Worm (Caenorhabditis elegans) whole organism, young adult: ENCODE data around the gene snfc-5.
A peak's percentile ranks its signal among the peaks of the same experiment; 100 is the strongest.
"Not testable (repeated sequence)": the region's sequence is repeated elsewhere in the genome, so short reads cannot be mapped to it uniquely, and the experiment has no call there.

ENCODE experiments used
- B0261.1 ChIP-seq: sonication (generic microtip); optimal IDR thresholded peaks from 2 replicates; lab custom pipeline; 2016; ENCODE audit warnings: mild to moderate bottlenecking, missing genetic modification characterization, moderate library complexity, missing compliant biosample characterization
- B0336.3 ChIP-seq: fragments of 200-800 bp; sonication (Bioruptor generic); IDR thresholded peaks from 2 replicates; pipeline ENCODE4 v1.3.6; 2022; ENCODE audit warnings: missing genetic modification characterization, missing compliant biosample characterization
- C17E4.6 ChIP-seq: fragments of 200-800 bp; sonication (Bioruptor generic); IDR thresholded peaks from 2 replicates; pipeline ENCODE4 v1.3.6; 2022; ENCODE audit warnings: missing genetic modification reagents, missing genetic modification characterization, missing compliant biosample characterization
- D2030.7 ChIP-seq: fragments of 200-800 bp; sonication (Bioruptor generic); IDR thresholded peaks from 2 replicates; pipeline ENCODE4 v1.3.6; 2022; ENCODE audit warnings: missing genetic modification reagents, missing genetic modification characterization, missing compliant biosample characterization
- F33H1.4 ChIP-seq: fragments of 200-800 bp; sonication (Bioruptor generic); IDR thresholded peaks from 2 replicates; pipeline ENCODE4 v1.3.6; 2022; ENCODE audit warnings: missing genetic modification reagents, missing genetic modification characterization, missing compliant biosample characterization
- K12H6.12 ChIP-seq: fragments of 200-800 bp; sonication (Bioruptor generic); optimal IDR thresholded peaks from 2 replicates; lab custom pipeline; 2018; ENCODE audit warnings: mild to moderate bottlenecking, missing genetic modification characterization, missing compliant biosample characterization
- Y53G8AR.9 ChIP-seq: fragments of 200-800 bp; sonication (Bioruptor generic); conservative IDR thresholded peaks from 2 replicates; pipeline ENCODE4 v1.3.6; 2022; ENCODE audit warnings: missing genetic modification reagents, missing genetic modification characterization, missing compliant biosample characterization
- Y56A3A.18 ChIP-seq: fragments of 200-800 bp; sonication (Bioruptor generic); IDR thresholded peaks from 2 replicates; pipeline ENCODE4 v1.3.6; 2022; ENCODE audit warnings: missing genetic modification reagents, missing genetic modification characterization, missing compliant biosample characterization
- Y67H2A.10 ChIP-seq: fragments of 200-800 bp; sonication (Bioruptor generic); conservative IDR thresholded peaks from 2 replicates; pipeline ENCODE4 v1.3.6; 2022; ENCODE audit warnings: missing genetic modification reagents, missing genetic modification characterization, missing compliant biosample characterization
- akir-1 ChIP-seq: fragments of 200-800 bp; sonication (Bioruptor generic); optimal IDR thresholded peaks from 2 replicates; lab custom pipeline; 2018; ENCODE audit warnings: mild to moderate bottlenecking, missing genetic modification characterization, moderate library complexity, missing compliant biosample characterization
- aptf-3 ChIP-seq: fragments of 200-800 bp; sonication (Bioruptor generic); IDR thresholded peaks from 2 replicates; pipeline ENCODE4 v1.3.6; 2022; ENCODE audit warnings: missing genetic modification characterization, missing compliant biosample characterization
- athp-1 ChIP-seq: sonication (generic microtip); optimal IDR thresholded peaks from 2 replicates; lab custom pipeline; 2017; ENCODE audit warnings: mild to moderate bottlenecking, missing genetic modification characterization, missing compliant biosample characterization
- attf-3 ChIP-seq: fragments of 200-800 bp; sonication (Bioruptor generic); conservative IDR thresholded peaks from 2 replicates; pipeline ENCODE4 v1.3.6; 2022; ENCODE audit warnings: missing genetic modification reagents, missing genetic modification characterization, missing compliant biosample characterization
- attf-5 ChIP-seq: fragments of 200-800 bp; sonication (Bioruptor generic); optimal IDR thresholded peaks from 2 replicates; lab custom pipeline; 2018; ENCODE audit warnings: mild to moderate bottlenecking, missing genetic modification characterization, missing compliant biosample characterization
- cebp-1 ChIP-seq, 2 experiments: fragments of 200-800 bp in 1 of 2; sonication (Bioruptor generic) in 1 of 2; sonication (generic microtip) in 1 of 2; IDR thresholded peaks in 1 of 2; optimal IDR thresholded peaks in 1 of 2; 2 replicates each; pipeline versions ENCODE4 v1.3.6 to Lab custom; 2017 to 2022; ENCODE audit warnings: missing compliant biosample characterization in 2 of 2, missing genetic modification characterization in 2 of 2, mild to moderate bottlenecking in 1 of 2, missing genetic modification reagents in 1 of 2, moderate library complexity in 1 of 2
- ceh-40 ChIP-seq: fragments of 200-800 bp; sonication (Bioruptor generic); IDR thresholded peaks from 2 replicates; pipeline ENCODE4 v1.3.6; 2022; ENCODE audit warnings: missing genetic modification characterization, missing compliant biosample characterization
- efl-1 ChIP-seq: fragments of 150-350 bp; optimal IDR thresholded peaks from 2 replicates; lab custom pipeline; 2014; ENCODE audit warnings: missing biosample characterization, missing genetic modification reagents, missing genetic modification characterization
- ekl-4 ChIP-seq: fragments of 200-800 bp; sonication (Bioruptor generic); IDR thresholded peaks from 2 replicates; pipeline ENCODE4 v1.3.6; 2022; ENCODE audit warnings: missing genetic modification reagents, missing genetic modification characterization, missing compliant biosample characterization
- him-1 ChIP-seq: sonication (generic microtip); optimal IDR thresholded peaks from 2 replicates; lab custom pipeline; 2016; ENCODE audit warnings: missing genotype, missing genetic modification reagents, missing genetic modification characterization, missing compliant biosample characterization
- hmg-1.2 ChIP-seq: fragments of 200-800 bp; sonication (Bioruptor generic); IDR thresholded peaks from 2 replicates; pipeline ENCODE4 v1.3.6; 2022; ENCODE audit warnings: missing genetic modification reagents, missing genetic modification characterization, missing compliant biosample characterization
- hsf-1 ChIP-seq: fragments of 200-800 bp; sonication (Bioruptor generic); IDR thresholded peaks from 2 replicates; pipeline ENCODE4 v1.3.6; 2022; ENCODE audit warnings: missing genetic modification reagents, missing genetic modification characterization, missing compliant biosample characterization
- let-607 ChIP-seq, 2 experiments: fragments of 200-800 bp in 1 of 2; sonication (Bioruptor generic) in 1 of 2; sonication (generic microtip) in 1 of 2; optimal IDR thresholded peaks; 2 replicates each; lab custom pipeline; 2016 to 2018; ENCODE audit warnings: mild to moderate bottlenecking in 2 of 2, missing compliant biosample characterization in 2 of 2, missing genetic modification characterization in 2 of 2, moderate library complexity in 2 of 2, missing genotype in 1 of 2
- lin-26 ChIP-seq: fragments of 200-800 bp; sonication (Bioruptor generic); IDR thresholded peaks from 2 replicates; pipeline ENCODE4 v1.3.6; 2022; ENCODE audit warnings: missing genetic modification reagents, missing genetic modification characterization, missing compliant biosample characterization
- lin-54 ChIP-seq: fragments of 200-800 bp; sonication (Bioruptor generic); optimal IDR thresholded peaks from 2 replicates; lab custom pipeline; 2018; ENCODE audit warnings: mild to moderate bottlenecking, missing genetic modification characterization, missing compliant biosample characterization
- lsl-1 ChIP-seq: fragments of 200-800 bp; sonication (Bioruptor generic); optimal IDR thresholded peaks from 2 replicates; lab custom pipeline; 2018; ENCODE audit warnings: mild to moderate bottlenecking, missing genetic modification characterization, moderate library complexity, missing compliant biosample characterization
- madf-3 ChIP-seq: fragments of 200-800 bp; sonication (Bioruptor generic); IDR thresholded peaks from 2 replicates; pipeline ENCODE4 v1.3.6; 2022; ENCODE audit warnings: missing genetic modification reagents, missing genetic modification characterization, missing compliant biosample characterization
- madf-6 ChIP-seq: fragments of 200-800 bp; sonication (Bioruptor generic); IDR thresholded peaks from 2 replicates; pipeline ENCODE4 v1.3.6; 2022; ENCODE audit warnings: missing genetic modification reagents, missing genetic modification characterization, missing compliant biosample characterization
- madf-8 ChIP-seq: fragments of 200-800 bp; sonication (Bioruptor generic); conservative IDR thresholded peaks from 2 replicates; pipeline ENCODE4 v1.3.6; 2022; ENCODE audit warnings: missing genetic modification reagents, missing genetic modification characterization, missing compliant biosample characterization
- mcd-1 ChIP-seq: fragments of 200-800 bp; sonication (Bioruptor generic); IDR thresholded peaks from 2 replicates; pipeline ENCODE4 v1.3.6; 2022; ENCODE audit warnings: missing genetic modification reagents, missing genetic modification characterization, missing compliant biosample characterization
- nfyb-1 ChIP-seq: fragments of 200-800 bp; sonication (Bioruptor generic); IDR thresholded peaks from 2 replicates; pipeline ENCODE4 v1.3.6; 2022; ENCODE audit warnings: missing genetic modification reagents, missing genetic modification characterization, missing compliant biosample characterization
- pbrm-1 ChIP-seq: fragments of 200-800 bp; sonication (Bioruptor generic); IDR thresholded peaks from 2 replicates; pipeline ENCODE4 v1.3.6; 2022; ENCODE audit warnings: missing genetic modification reagents, missing genetic modification characterization, missing compliant biosample characterization
- rcor-1 ChIP-seq: fragments of 200-800 bp; sonication (Bioruptor generic); IDR thresholded peaks from 2 replicates; pipeline ENCODE4 v1.3.6; 2022; ENCODE audit warnings: missing genetic modification reagents, missing genetic modification characterization, missing compliant biosample characterization
- rec-8 ChIP-seq, 2 experiments: sonication (generic microtip); optimal IDR thresholded peaks; 2 replicates each; lab custom pipeline; 2016; ENCODE audit warnings: mild to moderate bottlenecking in 2 of 2, missing genetic modification characterization in 2 of 2, missing genetic modification reagents in 2 of 2, missing genotype in 2 of 2, missing biosample characterization in 1 of 2, missing compliant biosample characterization in 1 of 2, moderate library complexity in 1 of 2
- repo-1 ChIP-seq: sonication (generic microtip); optimal IDR thresholded peaks from 2 replicates; lab custom pipeline; 2017; ENCODE audit warnings: mild to moderate bottlenecking, missing genetic modification characterization, missing compliant biosample characterization
- snpc-1.1 ChIP-seq: sonication (generic microtip); optimal IDR thresholded peaks from 2 replicates; lab custom pipeline; 2017; ENCODE audit warnings: missing genetic modification characterization, mild to moderate bottlenecking, missing compliant biosample characterization, antibody characterized with exemption, moderate library complexity, missing genotype, missing genetic modification reagents; ENCODE audit not compliant: insufficient read depth
- snpc-4 ChIP-seq, 5 experiments: fragments of 150-350 bp in 1 of 5; sonication (generic microtip) in 4 of 5; optimal IDR thresholded peaks; 2 replicates each; lab custom pipeline; 2014 to 2018; ENCODE audit warnings: missing genetic modification characterization in 5 of 5, missing biosample characterization in 3 of 5, antibody characterized with exemption in 2 of 5, mild to moderate bottlenecking in 2 of 5, missing compliant biosample characterization in 2 of 5, missing genotype in 2 of 5, moderate library complexity in 2 of 5, missing genetic modification reagents in 1 of 5
- tbp1 ChIP-seq: fragments of 200-800 bp; sonication (Bioruptor generic); optimal IDR thresholded peaks from 2 replicates; lab custom pipeline; 2018; ENCODE audit warnings: mild to moderate bottlenecking, missing genetic modification characterization, missing compliant biosample characterization
- xnd-1 ChIP-seq: sonication (generic microtip); optimal IDR thresholded peaks from 2 replicates; lab custom pipeline; 2016; ENCODE audit warnings: missing genotype, missing genetic modification reagents, missing genetic modification characterization, missing compliant biosample characterization
- ztf-18 ChIP-seq: sonication (generic microtip); optimal IDR thresholded peaks from 2 replicates; lab custom pipeline; 2016; ENCODE audit warnings: missing genotype, mild to moderate bottlenecking, missing genetic modification characterization, missing compliant biosample characterization
- ztf-22 ChIP-seq: fragments of 200-800 bp; sonication (Bioruptor generic); optimal IDR thresholded peaks from 2 replicates; lab custom pipeline; 2018; ENCODE audit warnings: mild to moderate bottlenecking, missing genetic modification characterization, moderate library complexity, missing compliant biosample characterization
- ztf-25 ChIP-seq: fragments of 200-800 bp; sonication (Bioruptor generic); IDR thresholded peaks from 2 replicates; pipeline ENCODE4 v1.3.6; 2022; ENCODE audit warnings: missing genetic modification reagents, missing genetic modification characterization, missing compliant biosample characterization

Gene snfc-5

DNA sequence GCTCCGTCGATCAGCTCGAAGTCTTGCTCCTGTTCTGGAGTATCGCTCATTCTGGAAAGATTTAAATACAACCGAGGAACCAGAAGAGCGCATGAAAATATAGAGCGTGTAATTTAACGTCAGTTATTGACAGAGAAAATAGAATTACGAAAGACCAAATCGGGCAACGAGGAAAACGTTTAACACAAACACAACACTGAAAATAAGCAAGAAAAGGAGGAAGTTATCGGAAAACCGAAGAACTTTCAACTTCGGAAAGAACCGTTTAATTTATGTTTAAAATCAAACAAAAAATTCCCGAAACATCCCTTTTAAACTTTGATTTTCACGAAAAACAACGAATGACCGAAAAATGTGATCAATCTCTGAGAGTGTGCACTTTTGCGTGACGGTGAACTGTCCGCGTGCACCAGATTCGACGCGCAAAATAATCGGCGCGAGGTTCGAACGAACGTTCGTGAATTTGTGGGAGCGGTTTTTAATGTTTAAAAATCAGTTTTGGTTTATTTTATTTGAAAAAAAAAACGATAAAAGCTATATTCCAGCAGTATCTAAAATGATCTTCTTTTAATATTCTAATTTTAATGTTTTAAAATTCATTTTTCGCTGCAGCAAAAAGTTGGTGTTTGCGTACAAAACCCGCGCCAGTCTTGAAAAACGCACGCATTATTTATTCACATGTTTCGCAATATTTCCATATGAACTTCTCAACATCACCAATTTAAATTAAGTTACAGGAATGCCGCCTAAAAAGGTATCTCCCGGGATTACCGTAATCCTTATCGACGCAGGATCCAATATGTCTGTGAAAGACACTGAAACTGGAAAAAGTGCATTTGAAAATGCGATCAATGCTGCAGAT, 14.8 kb downstream of the snfc-5 start, which contains the start of the genes R07E5.7 and cku-80 (continued):
- peak; percentile 79 for TF ChIP-seq attf-5 (GFP tag; lab: Kevin White, UChicago)
- TF ChIP-seq lsl-1 (GFP tag; lab: Kevin White, UChicago): peak; percentile 45
- TF ChIP-seq madf-8 (GFP tag; lab: Robert Waterston, UW): peak; percentile 23; the same call in 1 of the 2 replicates
- TF ChIP-seq ceh-40: no peak
- no peak for TF ChIP-seq xnd-1 (tag; lab: Kevin White, UChicago)
- no peak for TF ChIP-seq snpc-4 (GFP tag; optimal IDR thresholded peaks at IDR 0.05; lab: Kevin White, UChicago)
- TF ChIP-seq snpc-4 (tag; optimal IDR thresholded peaks at IDR 0.05; lab: Kevin White, UChicago): peak; percentile 4 to 77 (median 53)
- peak; percentile 11; the same call in 1 of the 2 replicates for TF ChIP-seq ekl-4 (GFP tag; lab: Robert Waterston, UW)
- TF ChIP-seq akir-1 (GFP tag; lab: Kevin White, UChicago): no peak
- TF ChIP-seq snpc-1.1 (tag; lab: Kevin White, UChicago): peak; percentile 33
- peak; percentile 62; the same call in 1 of the 2 replicates for TF ChIP-seq madf-6 (GFP tag; lab: Robert Waterston, UW)
- TF ChIP-seq lin-54 (GFP tag; lab: Kevin White, UChicago): peak; percentile 79
- peak; percentile 69 for TF ChIP-seq efl-1 (GFP tag; lab: Kevin White, UChicago)
- TF ChIP-seq let-607 (tag; optimal IDR thresholded peaks at IDR 0.05; lab: Kevin White, UChicago): peak in 1 of 2 experiments; percentile 6
- TF ChIP-seq K12H6.12: peak; percentile 33
- no peak for TF ChIP-seq ztf-22 (GFP tag; lab: Kevin White, UChicago)
- TF ChIP-seq B0336.3 (GFP tag; lab: Robert Waterston, UW): no peak

ce11 chrIII:4426711-4427218, 22.2 kb downstream of the snfc-5 start:
- TF ChIP-seq D2030.7: peak; percentile 66
- TF ChIP-seq ztf-25: peak; percentile 63; the same call in 1 of the 2 replicates
- peak; percentile 87 for TF ChIP-seq Y56A3A.18 (GFP tag; lab: Robert Waterston, UW)
- peak; percentile 61 for TF ChIP-seq F33H1.4 (GFP tag; lab: Robert Waterston, UW)
- peak; percentile 90 for TF ChIP-seq ekl-4 (GFP tag; lab: Robert Waterston, UW)
- peak; percentile 95 for TF ChIP-seq madf-6 (GFP tag; lab: Robert Waterston, UW)
- peak; percentile 63 for TF ChIP-seq B0261.1 (tag; lab: Kevin White, UChicago)
- TF ChIP-seq aptf-3 (GFP tag; lab: Robert Waterston, UW): peak; percentile 79; the same call in 1 of the 2 replicates
- TF ChIP-seq ztf-18 (tag; lab: Kevin White, UChicago): peak; percentile 23
- 0 out of 2 replicates have a peak, but pooled peaks have one; percentile 20 for TF ChIP-seq Y53G8AR.9 (GFP tag; lab: Robert Waterston, UW)
- TF ChIP-seq pbrm-1: peak; percentile 81; the same call in 1 of the 2 replicates
- TF ChIP-seq lin-26 (GFP tag; lab: Robert Waterston, UW): peak; percentile 90
- TF ChIP-seq C17E4.6 (GFP tag; lab: Robert Waterston, UW): peak; percentile 70; the same call in 1 of the 2 replicates
- peak; percentile 75 for TF ChIP-seq lsl-1 (GFP tag; lab: Kevin White, UChicago)
- peak; percentile 81 for TF ChIP-seq rcor-1 (GFP tag; lab: Robert Waterston, UW)
- TF ChIP-seq him-1 (tag; lab: Kevin White, UChicago): peak; percentile 59
- peak; percentile 69 for TF ChIP-seq mcd-1 (GFP tag; lab: Robert Waterston, UW)
- peak; percentile 90 for TF ChIP-seq nfyb-1
- peak; percentile 71 for TF ChIP-seq xnd-1 (tag; lab: Kevin White, UChicago)
- TF ChIP-seq tbp1 (GFP tag; lab: Kevin White, UChicago): peak; percentile 79
- 0 out of 2 replicates have a peak, but pooled peaks have one; percentile 21 for TF ChIP-seq attf-3 (GFP tag; lab: Robert Waterston, UW)
- not testable (repeated sequence) for TF ChIP-seq cebp-1 (GFP tag; IDR thresholded peaks at IDR 0.05; lab: Robert Waterston, UW)
- peak; percentile 44 for TF ChIP-seq cebp-1 (tag; optimal IDR thresholded peaks at IDR 0.05; lab: Kevin White, UChicago)
- TF ChIP-seq rec-8 (tag; optimal IDR thresholded peaks at IDR 0.05; lab: Kevin White, UChicago): peak in 1 of 2 experiments; percentile 34
- 0 out of 2 replicates have a peak, but pooled peaks have one; percentile 17 for TF ChIP-seq Y67H2A.10 (GFP tag; lab: Robert Waterston, UW)
- peak; percentile 18 for TF ChIP-seq repo-1 (tag; lab: Kevin White, UChicago)
- TF ChIP-seq madf-3 (GFP tag; lab: Robert Waterston, UW): peak; percentile 73; the same call in 1 of the 2 replicates
- TF ChIP-seq hsf-1: peak; percentile 68
- TF ChIP-seq hmg-1.2 (GFP tag; lab: Robert Waterston, UW): peak; percentile 97
- peak; percentile 90 for TF ChIP-seq madf-8 (GFP tag; lab: Robert Waterston, UW)
- peak; percentile 2 for TF ChIP-seq athp-1 (tag; lab: Kevin White, UChicago)
